Fruit fly (Drosophila melanogaster): Measurements from ENCODE around the gene CG7990.
A peak's percentile ranks its signal among the peaks of the same experiment; 100 is the strongest.

Gene CG7990

DNA sequence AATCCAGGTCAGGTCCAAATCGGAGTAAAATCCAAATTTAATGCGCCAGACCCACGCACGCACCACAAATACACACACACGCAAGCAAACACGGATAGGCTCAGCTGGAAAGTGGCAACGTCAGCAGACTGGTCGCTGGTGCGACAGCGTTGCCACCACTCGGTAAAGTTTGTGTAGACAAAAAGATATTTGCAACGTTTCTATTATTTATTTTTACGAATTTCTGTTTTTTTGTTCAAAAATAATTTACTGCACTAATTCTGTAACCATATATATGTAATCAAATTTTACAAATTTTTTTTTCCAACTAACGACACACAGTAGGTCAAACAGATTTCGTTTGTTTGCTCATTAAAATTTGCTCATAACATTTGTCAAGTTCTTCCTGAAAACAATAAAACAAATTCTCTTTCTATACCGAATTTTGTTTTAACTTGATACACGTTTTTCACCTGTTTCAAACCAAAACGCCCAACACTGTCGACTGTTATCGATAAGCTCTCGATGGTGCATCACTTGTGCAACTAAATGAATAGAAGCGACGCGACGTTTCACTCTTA is 22.0 kb downstream of the CG7990 start, which contains the start of the genes CG7556 and CG7453 (continued):
- no peak; the same call in 2 of the 3 replicates for TF ChIP-seq ci (GFP tag; IDR thresholded peaks at IDR 0.05)
- peak; percentile 82 for TF ChIP-seq tx (GFP tag; optimal IDR thresholded peaks at IDR 0.05)
- peak; percentile 54 for TF ChIP-seq cwo (GFP tag; optimal IDR thresholded peaks at IDR 0.05)
- no peak for TF ChIP-seq CG4854 (GFP tag; optimal IDR thresholded peaks at IDR 0.05)
- TF ChIP-seq CG7963 (GFP tag; IDR thresholded peaks at IDR 0.05; ENCODE audit: partially characterized antibody), result no peak
- peak; percentile 77 for TF ChIP-seq Hr3 (GFP tag; optimal IDR thresholded peaks at IDR 0.05)
- peak; percentile 83 for TF ChIP-seq zfh2 (GFP tag; optimal IDR thresholded peaks at IDR 0.05)
- no peak for TF ChIP-seq Trl (optimal IDR thresholded peaks at IDR 0.05)
- peak; percentile 62 for TF ChIP-seq Trl (GFP tag; optimal IDR thresholded peaks at IDR 0.05)
- peak; percentile 57 for TF ChIP-seq nerfin-1 (tag; optimal IDR thresholded peaks at IDR 0.05)
- TF ChIP-seq ewg (GFP tag; optimal IDR thresholded peaks at IDR 0.05), result peak; percentile 64
- TF ChIP-seq inv (GFP tag; IDR thresholded peaks at IDR 0.05; ENCODE audit: partially characterized antibody), result no peak
- peak; percentile 62 for TF ChIP-seq disco-r (GFP tag; optimal IDR thresholded peaks at IDR 0.05)
- TF ChIP-seq CG13624 (GFP tag; optimal IDR thresholded peaks at IDR 0.05), result peak; percentile 79
- peak; percentile 72 for TF ChIP-seq chn (GFP tag; optimal IDR thresholded peaks at IDR 0.05)
- TF ChIP-seq pita (GFP tag; optimal IDR thresholded peaks at IDR 0.05), result no peak
- peak; percentile 70 for TF ChIP-seq Ssrp (tag; optimal IDR thresholded peaks at IDR 0.05)
- peak; percentile 62 for TF ChIP-seq CG9817 (tag; optimal IDR thresholded peaks at IDR 0.05)
- TF ChIP-seq ftz-f1 (GFP tag; optimal IDR thresholded peaks at IDR 0.05), result no peak
- TF ChIP-seq fd64A (GFP tag; optimal IDR thresholded peaks at IDR 0.05), result no peak
- no peak for TF ChIP-seq CG11696 (GFP tag; IDR thresholded peaks at IDR 0.05)
- TF ChIP-seq YL-1 (GFP tag; optimal IDR thresholded peaks at IDR 0.05), result peak; percentile 80
- TF ChIP-seq Gsc (GFP tag; IDR thresholded peaks at IDR 0.05), result no peak
- no peak for TF ChIP-seq Lpt (GFP tag; optimal IDR thresholded peaks at IDR 0.05)
- TF ChIP-seq Deaf1 (tag; optimal IDR thresholded peaks at IDR 0.05), result peak; percentile 40
- peak; percentile 24; the same call in 1 of the 3 replicates for TF ChIP-seq ase (GFP tag; IDR thresholded peaks at IDR 0.05)
- no peak for TF ChIP-seq CG10321 (GFP tag; IDR thresholded peaks at IDR 0.05)
- TF ChIP-seq Hr78 (GFP tag; optimal IDR thresholded peaks at IDR 0.05), result no peak
- no peak for TF ChIP-seq fd102C (GFP tag; optimal IDR thresholded peaks at IDR 0.05)
- peak; percentile 51 for TF ChIP-seq Nf-YB (GFP tag; optimal IDR thresholded peaks at IDR 0.05)
- peak; percentile 41 for TF ChIP-seq slou (GFP tag; optimal IDR thresholded peaks at IDR 0.05)
- TF ChIP-seq abd-A (tag; optimal IDR thresholded peaks at IDR 0.05), result no peak
- TF ChIP-seq pnt (GFP tag; optimal IDR thresholded peaks at IDR 0.05), result peak; percentile 67
- peak; percentile 77 for TF ChIP-seq Sox100B (GFP tag; optimal IDR thresholded peaks at IDR 0.05)
- no peak for TF ChIP-seq Dip2 (GFP tag; IDR thresholded peaks at IDR 0.05)
- TF ChIP-seq ara (GFP tag; IDR thresholded peaks at IDR 0.05), result no peak
- TF ChIP-seq shn (GFP tag; optimal IDR thresholded peaks at IDR 0.05), result peak; percentile 82
- no peak for TF ChIP-seq sc (optimal IDR thresholded peaks at IDR 0.05)
- TF ChIP-seq sc (GFP tag; optimal IDR thresholded peaks at IDR 0.05), result peak; percentile 46
- peak; percentile 32 for TF ChIP-seq CG7928 (GFP tag; optimal IDR thresholded peaks at IDR 0.05)
- peak; percentile 62 for TF ChIP-seq Camta (GFP tag; optimal IDR thresholded peaks at IDR 0.05)
- peak; percentile 89 for TF ChIP-seq CG2120 (GFP tag; optimal IDR thresholded peaks at IDR 0.05)
- no peak for TF ChIP-seq CG14860 (GFP tag; IDR thresholded peaks at IDR 0.05; ENCODE audit: partially characterized antibody)
- peak; percentile 57 for TF ChIP-seq emc (GFP tag; optimal IDR thresholded peaks at IDR 0.05)
- TF ChIP-seq CG2129 (GFP tag; IDR thresholded peaks at IDR 0.05; ENCODE audit: partially characterized antibody), result no peak
- TF ChIP-seq repo (GFP tag; optimal IDR thresholded peaks at IDR 0.05), result peak; percentile 55
- TF ChIP-seq gfzf (GFP tag; optimal IDR thresholded peaks at IDR 0.05), result peak; percentile 12
- TF ChIP-seq az2 (GFP tag; optimal IDR thresholded peaks at IDR 0.05), result peak; percentile 80
- TF ChIP-seq CG4360 (GFP tag; IDR thresholded peaks at IDR 0.05), result no peak
- TF ChIP-seq CG11085 (GFP tag; IDR thresholded peaks at IDR 0.05), result peak; percentile 17; the same call in 1 of the 2 replicates
- TF ChIP-seq Dp (GFP tag; optimal IDR thresholded peaks at IDR 0.05), result peak; percentile 14

All from whole organism, embryonic.